Worm (Caenorhabditis elegans) whole organism, L2 larva: ENCODE results near the gene spe-45.
A peak's percentile ranks its signal among the peaks of the same experiment; 100 is the strongest.

Experiments
- C34F6.9 ChIP-seq: fragments of 150-350 bp; optimal IDR thresholded peaks from 2 replicates; lab custom pipeline; 2014; ENCODE audit warnings: missing biosample characterization, missing genetic modification characterization
- F13H6.1 ChIP-seq: sonication (generic microtip); optimal IDR thresholded peaks from 2 replicates; lab custom pipeline; 2016; ENCODE audit warnings: missing genetic modification characterization, missing compliant biosample characterization
- R02D3.7 ChIP-seq: fragments of 150-350 bp; optimal IDR thresholded peaks from 2 replicates; lab custom pipeline; 2014; ENCODE audit warnings: missing biosample characterization, missing genetic modification characterization
- Y55F3AM.14 ChIP-seq: fragments of 200-800 bp; sonication (Bioruptor generic); optimal IDR thresholded peaks from 2 replicates; lab custom pipeline; 2018; ENCODE audit warnings: mild to moderate bottlenecking, missing genetic modification characterization, missing compliant biosample characterization
- ZK546.5 ChIP-seq: sonication (generic microtip); optimal IDR thresholded peaks from 2 replicates; lab custom pipeline; 2017; ENCODE audit warnings: missing biosample characterization, missing genetic modification characterization
- alr-1 ChIP-seq: fragments of 150-350 bp; optimal IDR thresholded peaks from 2 replicates; lab custom pipeline; 2014; ENCODE audit warnings: missing biosample characterization, missing genetic modification characterization
- aly-2 ChIP-seq: fragments of 150-350 bp; optimal IDR thresholded peaks from 2 replicates; lab custom pipeline; 2014; ENCODE audit warnings: missing biosample characterization, missing genetic modification characterization
- blmp-1 ChIP-seq: sonication (generic microtip); optimal IDR thresholded peaks from 2 replicates; lab custom pipeline; 2017; ENCODE audit warnings: missing genetic modification characterization, mild to moderate bottlenecking, missing compliant biosample characterization, antibody characterized with exemption, moderate library complexity; ENCODE audit not compliant: insufficient read depth
- dmd-4 ChIP-seq: sonication (generic microtip); optimal IDR thresholded peaks from 2 replicates; lab custom pipeline; 2017; ENCODE audit warnings: missing biosample characterization, missing genetic modification characterization
- elt-1 ChIP-seq: fragments of 150-350 bp; optimal IDR thresholded peaks from 2 replicates; lab custom pipeline; 2014; ENCODE audit warnings: missing biosample characterization, missing genetic modification characterization
- elt-3 ChIP-seq: sonication (generic microtip); optimal IDR thresholded peaks from 2 replicates; lab custom pipeline; 2017; ENCODE audit warnings: missing biosample characterization, missing genetic modification characterization
- fos-1 ChIP-seq: fragments of 150-350 bp; optimal IDR thresholded peaks from 2 replicates; lab custom pipeline; 2014; ENCODE audit warnings: missing biosample characterization, missing genetic modification characterization
- gmeb-1 ChIP-seq: fragments of 150-350 bp; optimal IDR thresholded peaks from 2 replicates; lab custom pipeline; 2014; ENCODE audit warnings: missing biosample characterization, missing genetic modification characterization
- lin-13 ChIP-seq: fragments of 150-350 bp; optimal IDR thresholded peaks from 2 replicates; lab custom pipeline; 2014; ENCODE audit warnings: missing biosample characterization, missing genetic modification reagents, missing genetic modification characterization
- mbf-1 ChIP-seq: sonication (generic microtip); optimal IDR thresholded peaks from 2 replicates; lab custom pipeline; 2017; ENCODE audit warnings: missing biosample characterization, missing genetic modification characterization
- mdl-1 ChIP-seq, 2 experiments: fragments of 150-350 bp in 1 of 2; sonication (generic microtip) in 1 of 2; optimal IDR thresholded peaks; 2 replicates each; lab custom pipeline; 2017; ENCODE audit warnings: missing biosample characterization in 2 of 2, missing genetic modification characterization in 2 of 2
- nhr-10 ChIP-seq: sonication (generic microtip); optimal IDR thresholded peaks from 2 replicates; lab custom pipeline; 2017; ENCODE audit warnings: missing biosample characterization, missing genetic modification characterization
- nhr-11 ChIP-seq: fragments of 150-350 bp; optimal IDR thresholded peaks from 2 replicates; lab custom pipeline; 2014; ENCODE audit warnings: missing biosample characterization, missing genetic modification characterization
- nhr-12 ChIP-seq: fragments of 150-350 bp; optimal IDR thresholded peaks from 2 replicates; lab custom pipeline; 2014; ENCODE audit warnings: missing biosample characterization, missing genetic modification characterization
- nhr-25 ChIP-seq: fragments of 150-350 bp; sonication (generic microtip); optimal IDR thresholded peaks from 3 replicates; lab custom pipeline; 2014; ENCODE audit warnings: missing biosample characterization, missing genetic modification characterization
- nhr-6 ChIP-seq: fragments of 150-350 bp; optimal IDR thresholded peaks from 2 replicates; lab custom pipeline; 2014; ENCODE audit warnings: missing biosample characterization, missing genetic modification characterization
- sem-4 ChIP-seq: fragments of 150-350 bp; optimal IDR thresholded peaks from 2 replicates; lab custom pipeline; 2014; ENCODE audit warnings: missing biosample characterization, missing genetic modification reagents, missing genetic modification characterization
- sma-9 ChIP-seq, 2 experiments: fragments of 150-350 bp in 1 of 2; sonication (generic microtip) in 1 of 2; optimal IDR thresholded peaks; 2 replicates each; lab custom pipeline; 2014 to 2016; ENCODE audit warnings: missing genetic modification characterization in 2 of 2, mild to moderate bottlenecking in 1 of 2, missing biosample characterization in 1 of 2, missing compliant biosample characterization in 1 of 2, missing genetic modification reagents in 1 of 2, moderate library complexity in 1 of 2
- unc-39 ChIP-seq: fragments of 150-350 bp; optimal IDR thresholded peaks from 2 replicates; lab custom pipeline; 2014; ENCODE audit warnings: missing biosample characterization, missing genetic modification characterization
- unc-55 ChIP-seq: fragments of 150-350 bp; sonication (generic microtip); optimal IDR thresholded peaks from 3 replicates; lab custom pipeline; 2014; ENCODE audit warnings: missing biosample characterization, missing genetic modification reagents, missing genetic modification characterization
- unc-62 ChIP-seq: fragments of 150-350 bp; optimal IDR thresholded peaks from 2 replicates; lab custom pipeline; 2014; ENCODE audit warnings: missing biosample characterization, missing genetic modification reagents, missing genetic modification characterization
- zag-1 ChIP-seq: fragments of 150-350 bp; optimal IDR thresholded peaks from 2 replicates; lab custom pipeline; 2014; ENCODE audit warnings: missing biosample characterization, missing genetic modification characterization
- ztf-11 ChIP-seq: sonication (generic microtip); optimal IDR thresholded peaks from 2 replicates; lab custom pipeline; 2017; ENCODE audit warnings: missing biosample characterization, missing genetic modification characterization
- ztf-4 ChIP-seq: fragments of 150-350 bp; optimal IDR thresholded peaks from 2 replicates; lab custom pipeline; 2014; ENCODE audit warnings: missing biosample characterization, missing genetic modification characterization

Gene spe-45

ce11 chrIV:12360742-12361195 is 29.1 kb downstream of the spe-45 start, which contains the start of gene sec-24.2:
TSS of gene sec-24.2 (minus strand) at chrIV:12360792.
- TF ChIP-seq C34F6.9 (tag; lab: Kevin White, UChicago), result peak; percentile 0
- no peak for TF ChIP-seq sma-9 (GFP tag; optimal IDR thresholded peaks at IDR 0.05; lab: Kevin White, UChicago)
- TF ChIP-seq sma-9 (tag; optimal IDR thresholded peaks at IDR 0.05; lab: Kevin White, UChicago), result no peak
- no peak for TF ChIP-seq nhr-25 (tag; lab: Kevin White, UChicago)

- TF ChIP-seq elt-3 (tag; lab: Kevin White, UChicago) (no peak), sem-4 (tag; lab: Kevin White, UChicago) (no peak), ztf-4 (tag; lab: Kevin White, UChicago) (no peak), ztf-11 (tag; lab: Kevin White, UChicago) (no peak), lin-13 (GFP tag; lab: Kevin White, UChicago) (no peak), zag-1 (tag; lab: Kevin White, UChicago) (no peak)
These were observed 29.9 kb downstream of the spe-45 start for ce11 chrIV:12359979-12360378.

ce11 chrIV:12350235-12350634 is 39.7 kb downstream of the spe-45 start:
- no peak for TF ChIP-seq F13H6.1
- TF ChIP-seq fos-1, result no peak
- no peak for TF ChIP-seq ztf-4 (tag; lab: Kevin White, UChicago)
- TF ChIP-seq nhr-25 (tag; lab: Kevin White, UChicago), result no peak
- TF ChIP-seq elt-1, result no peak
- TF ChIP-seq C34F6.9 (tag; lab: Kevin White, UChicago), result no peak
- TF ChIP-seq mdl-1 (tag; optimal IDR thresholded peaks at IDR 0.05; lab: Kevin White, UChicago), result no peak

- TF ChIP-seq alr-1 (tag; lab: Kevin White, UChicago), result no peak
- no peak for TF ChIP-seq F13H6.1
- TF ChIP-seq unc-55, result peak; percentile 49
These were observed 40.3 kb downstream of the spe-45 start, which contains the start of gene best-22 for ce11 chrIV:12349639-12350038. TSS of gene best-22 (plus strand) at chrIV:12349939.

ce11 chrIV:12340885-12341284 is 49.0 kb downstream of the spe-45 start:
- TF ChIP-seq sma-9 (GFP tag; optimal IDR thresholded peaks at IDR 0.05; lab: Kevin White, UChicago), result no peak
- TF ChIP-seq sma-9 (tag; optimal IDR thresholded peaks at IDR 0.05; lab: Kevin White, UChicago), result no peak
- TF ChIP-seq nhr-11 (tag; lab: Kevin White, UChicago), result no peak
- TF ChIP-seq gmeb-1 (tag; lab: Kevin White, UChicago), result no peak
- TF ChIP-seq ZK546.5, result no peak
- TF ChIP-seq unc-62 (GFP tag; lab: Kevin White, UChicago), result no peak
- no peak for TF ChIP-seq elt-1
- no peak for TF ChIP-seq dmd-4 (tag; lab: Kevin White, UChicago)
- no peak for TF ChIP-seq F13H6.1
- no peak for TF ChIP-seq blmp-1
- no peak for TF ChIP-seq ztf-4 (tag; lab: Kevin White, UChicago)
- TF ChIP-seq unc-39, result no peak
- TF ChIP-seq nhr-6, result no peak
- TF ChIP-seq aly-2 (tag; lab: Kevin White, UChicago), result no peak
- no peak for TF ChIP-seq R02D3.7
- no peak for TF ChIP-seq mbf-1 (tag; lab: Kevin White, UChicago)
- TF ChIP-seq nhr-12 (tag; lab: Kevin White, UChicago), result no peak
- no peak for TF ChIP-seq Y55F3AM.14
- no peak for TF ChIP-seq nhr-10
- no peak for TF ChIP-seq zag-1 (tag; lab: Kevin White, UChicago)
